Worm (Caenorhabditis elegans) whole organism, L3 larva: ENCODE measurements around the gene srr-10.

Experiments
- R02D3.7 ChIP-seq: fragments of 150-350 bp; optimal IDR thresholded peaks from 2 replicates; lab custom pipeline; 2014; ENCODE audit warnings: missing biosample characterization, missing genetic modification characterization
- aly-2 ChIP-seq: fragments of 150-350 bp; optimal IDR thresholded peaks from 2 replicates; lab custom pipeline; 2014; ENCODE audit warnings: missing biosample characterization, missing genetic modification characterization
- ceh-16 ChIP-seq: sonication (generic microtip); optimal IDR thresholded peaks from 2 replicates; lab custom pipeline; 2017; ENCODE audit warnings: missing biosample characterization, missing genetic modification characterization
- ceh-28 ChIP-seq: fragments of 150-350 bp; optimal IDR thresholded peaks from 2 replicates; lab custom pipeline; 2014; ENCODE audit warnings: missing biosample characterization, missing genetic modification reagents, missing genetic modification characterization
- daf-12 ChIP-seq: fragments of 150-350 bp; optimal IDR thresholded peaks from 2 replicates; lab custom pipeline; 2014; ENCODE audit warnings: missing biosample characterization, missing genetic modification reagents, missing genetic modification characterization
- egl-27 ChIP-seq: sonication (generic microtip); optimal IDR thresholded peaks from 4 replicates; lab custom pipeline; 2017; ENCODE audit warnings: missing biosample characterization, missing genetic modification reagents, missing genetic modification characterization
- elt-1 ChIP-seq: fragments of 150-350 bp; optimal IDR thresholded peaks from 2 replicates; lab custom pipeline; 2014; ENCODE audit warnings: missing biosample characterization, missing genetic modification characterization
- elt-3 ChIP-seq, 3 experiments: fragments of 150-350 bp in 1 of 3; sonication (generic microtip) in 2 of 3; optimal IDR thresholded peaks; 2 replicates in 2 of 3; 4 replicates in 1 of 3; lab custom pipeline; 2014 to 2017; ENCODE audit warnings: missing biosample characterization in 3 of 3, missing genetic modification characterization in 3 of 3
- eor-1 ChIP-seq, 2 experiments: fragments of 150-350 bp; optimal IDR thresholded peaks; 2 replicates each; lab custom pipeline; 2014 to 2018; ENCODE audit warnings: missing biosample characterization in 2 of 2, missing genetic modification characterization in 2 of 2
- fkh-2 ChIP-seq: fragments of 150-350 bp; optimal IDR thresholded peaks from 2 replicates; lab custom pipeline; 2014; ENCODE audit warnings: missing biosample characterization, missing genetic modification reagents, missing genetic modification characterization
- fos-1 ChIP-seq: fragments of 150-350 bp; optimal IDR thresholded peaks from 2 replicates; lab custom pipeline; 2014; ENCODE audit warnings: missing biosample characterization, missing genetic modification characterization
- hmg-11 ChIP-seq: sonication (generic microtip); optimal IDR thresholded peaks from 2 replicates; lab custom pipeline; 2016; ENCODE audit warnings: missing genetic modification characterization, missing compliant biosample characterization
- lin-15B ChIP-seq: fragments of 150-350 bp; optimal IDR thresholded peaks from 2 replicates; lab custom pipeline; 2014; ENCODE audit warnings: missing biosample characterization, missing genetic modification characterization
- lin-39 ChIP-seq: fragments of 150-350 bp; optimal IDR thresholded peaks from 2 replicates; lab custom pipeline; 2018; ENCODE audit warnings: missing biosample characterization, missing genetic modification reagents, missing genetic modification characterization
- nfya-1 ChIP-seq: sonication (generic microtip); optimal IDR thresholded peaks from 2 replicates; lab custom pipeline; 2017; ENCODE audit warnings: missing genetic modification characterization, mild to moderate bottlenecking, missing compliant biosample characterization, antibody characterized with exemption, moderate library complexity; ENCODE audit not compliant: insufficient read depth
- nhr-11 ChIP-seq: fragments of 150-350 bp; optimal IDR thresholded peaks from 2 replicates; lab custom pipeline; 2014; ENCODE audit warnings: missing biosample characterization, missing genetic modification characterization
- nhr-23 ChIP-seq: fragments of 150-350 bp; optimal IDR thresholded peaks from 2 replicates; lab custom pipeline; 2014; ENCODE audit warnings: missing biosample characterization, missing genetic modification reagents, missing genetic modification characterization
- nhr-237 ChIP-seq: fragments of 150-350 bp; optimal IDR thresholded peaks from 2 replicates; lab custom pipeline; 2014; ENCODE audit warnings: missing biosample characterization, missing genetic modification characterization
- nhr-25 ChIP-seq: sonication (generic microtip); optimal IDR thresholded peaks from 2 replicates; lab custom pipeline; 2017; ENCODE audit warnings: missing biosample characterization, missing genetic modification characterization
- nhr-28 ChIP-seq: fragments of 150-350 bp; optimal IDR thresholded peaks from 2 replicates; lab custom pipeline; 2014; ENCODE audit warnings: missing biosample characterization, missing genetic modification characterization
- nhr-67 ChIP-seq: fragments of 150-350 bp; optimal IDR thresholded peaks from 2 replicates; lab custom pipeline; 2014; ENCODE audit warnings: missing biosample characterization, missing genetic modification characterization
- nhr-76 ChIP-seq: fragments of 150-350 bp; sonication (generic microtip); optimal IDR thresholded peaks from 5 replicates; lab custom pipeline; 2014; ENCODE audit warnings: missing biosample characterization, missing genetic modification characterization
- nhr-77 ChIP-seq: fragments of 150-350 bp; optimal IDR thresholded peaks from 2 replicates; lab custom pipeline; 2014; ENCODE audit warnings: missing biosample characterization, missing genetic modification characterization
- pha-4 ChIP-seq: fragments of 150-350 bp; optimal IDR thresholded peaks from 2 replicates; lab custom pipeline; 2014; ENCODE audit warnings: missing biosample characterization, missing genetic modification reagents, missing genetic modification characterization
- skn-1 ChIP-seq: fragments of 150-350 bp; optimal IDR thresholded peaks from 2 replicates; lab custom pipeline; 2014; ENCODE audit warnings: missing biosample characterization, missing genetic modification characterization
- tbx-2 ChIP-seq: sonication (generic microtip); optimal IDR thresholded peaks from 2 replicates; lab custom pipeline; 2016; ENCODE audit warnings: mild to moderate bottlenecking, missing genetic modification characterization, missing compliant biosample characterization
- unc-39 ChIP-seq: sonication (generic microtip); optimal IDR thresholded peaks from 4 replicates; lab custom pipeline; 2017; ENCODE audit warnings: missing biosample characterization, missing genetic modification characterization
- unc-62 ChIP-seq: fragments of 150-350 bp; sonication (generic microtip); optimal IDR thresholded peaks from 4 replicates; lab custom pipeline; 2014; ENCODE audit warnings: missing biosample characterization, missing genetic modification reagents, missing genetic modification characterization
- zag-1 ChIP-seq: fragments of 150-350 bp; optimal IDR thresholded peaks from 2 replicates; lab custom pipeline; 2014; ENCODE audit warnings: missing biosample characterization, missing genetic modification characterization
- ztf-4 ChIP-seq: fragments of 150-350 bp; optimal IDR thresholded peaks from 2 replicates; lab custom pipeline; 2014; ENCODE audit warnings: missing biosample characterization, missing genetic modification characterization

Gene srr-10

DNA sequence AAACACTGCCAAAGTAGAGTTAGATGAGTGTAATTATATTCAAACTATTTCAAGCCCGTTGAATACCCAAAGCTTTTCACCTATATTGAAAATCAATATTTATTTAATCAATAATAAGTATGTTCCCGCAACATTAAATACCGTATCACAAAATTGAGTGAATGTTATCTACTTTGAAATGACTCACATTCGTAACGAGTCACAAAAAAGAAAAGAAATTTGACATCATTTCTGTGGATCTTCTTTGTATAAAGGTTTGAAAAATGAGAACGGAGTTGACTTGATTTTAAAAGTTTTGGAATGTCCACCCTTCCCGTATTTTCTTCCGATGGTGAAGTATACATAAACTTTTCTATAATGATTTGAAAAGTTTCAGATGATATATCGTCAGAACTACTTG lies at the start of gene srr-10:
Gene srr-10, plus strand, starts transcription at position 301 of the 400 bp plus-strand sequence.
- no peak for TF ChIP-seq R02D3.7 (tag; lab: Kevin White, UChicago)
- no peak for TF ChIP-seq tbx-2 (tag; lab: Kevin White, UChicago)
- no peak for TF ChIP-seq nhr-11
- TF ChIP-seq hmg-11 (tag; lab: Kevin White, UChicago) = no peak
- no peak for TF ChIP-seq nhr-28 (tag; lab: Kevin White, UChicago)
- TF ChIP-seq unc-62 (GFP tag; lab: Kevin White, UChicago) = no peak
- TF ChIP-seq skn-1 (tag; lab: Kevin White, UChicago) = no peak
- TF ChIP-seq lin-15B = no peak
- TF ChIP-seq daf-12 (tag; lab: Kevin White, UChicago) = no peak
- no peak for TF ChIP-seq elt-3 (tag; optimal IDR thresholded peaks at IDR 0.05; lab: Kevin White, UChicago)

- TF ChIP-seq nhr-67 (tag; lab: Kevin White, UChicago) (no peak), elt-1 (tag; lab: Kevin White, UChicago) (peak; percentile 97), nhr-25 (tag; lab: Kevin White, UChicago) (peak; percentile 80), nfya-1 (tag; lab: Kevin White, UChicago) (peak; percentile 46)
- TF ChIP-seq, all 47 proteins: peak for 3
Observed at ce11 chrV:7686189-7686588, 49.2 kb upstream of the srr-10 start, which contains the start of the genes nhr-94 and nhr-152. Gene nhr-94 (minus strand): TSS chrV:7686335. Gene nhr-152 (plus strand): TSS chrV:7686350.

ce11 chrV:7689888-7690287 lies 45.5 kb upstream of the srr-10 start, which contains the start of gene C12D5.9:
Gene C12D5.9 (minus strand): TSS chrV:7689988.
- TF ChIP-seq fkh-2 (tag; lab: Kevin White, UChicago) = no peak
- no peak for TF ChIP-seq eor-1 (tag; optimal IDR thresholded peaks at IDR 0.05; lab: Kevin White, UChicago)
- no peak for TF ChIP-seq pha-4 (tag; lab: Kevin White, UChicago)
- TF ChIP-seq nhr-237 (tag; lab: Kevin White, UChicago) = no peak
- TF ChIP-seq hmg-11 (tag; lab: Kevin White, UChicago) = no peak
- no peak for TF ChIP-seq nfya-1 (tag; lab: Kevin White, UChicago)
- TF ChIP-seq daf-12 (tag; lab: Kevin White, UChicago) = no peak
- no peak for TF ChIP-seq nhr-25 (tag; lab: Kevin White, UChicago)

DNA sequence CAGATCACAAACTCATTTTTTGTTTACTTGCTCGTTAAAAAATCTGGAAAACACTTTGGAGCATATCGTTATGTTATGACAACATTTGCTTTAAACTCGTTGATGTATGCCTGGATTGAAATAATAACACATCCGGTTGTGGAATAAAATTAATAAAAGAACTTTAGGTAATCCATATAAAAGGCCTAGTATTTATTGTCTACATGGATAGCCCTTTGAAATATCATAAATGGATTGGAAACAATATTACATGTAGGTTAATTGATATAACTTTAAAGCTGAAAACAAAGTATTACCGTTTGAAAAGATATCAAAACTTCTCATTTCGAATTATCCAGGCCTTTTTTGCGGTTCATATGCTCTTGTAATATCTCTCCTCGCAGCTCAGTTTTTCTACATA lies 44.8 kb upstream of the srr-10 start:
- TF ChIP-seq nhr-28 (tag; lab: Kevin White, UChicago) = no peak
- no peak for TF ChIP-seq nhr-67 (tag; lab: Kevin White, UChicago)
- no peak for TF ChIP-seq ztf-4 (tag; lab: Kevin White, UChicago)
- no peak for TF ChIP-seq elt-3 (tag; optimal IDR thresholded peaks at IDR 0.05; lab: Kevin White, UChicago)
- TF ChIP-seq skn-1 (tag; lab: Kevin White, UChicago) = no peak
- TF ChIP-seq ceh-28 (tag; lab: Kevin White, UChicago) = no peak
- TF ChIP-seq zag-1 (tag; lab: Kevin White, UChicago) = no peak
- TF ChIP-seq lin-39 (tag; lab: Kevin White, UChicago) = no peak
- TF ChIP-seq daf-12 (tag; lab: Kevin White, UChicago) = no peak
- TF ChIP-seq nhr-23 (tag; lab: Kevin White, UChicago) = no peak
- TF ChIP-seq eor-1 (tag; optimal IDR thresholded peaks at IDR 0.05; lab: Kevin White, UChicago) = no peak
- no peak for TF ChIP-seq unc-39 (tag; lab: Kevin White, UChicago)
- no peak for TF ChIP-seq egl-27 (tag; lab: Kevin White, UChicago)
- TF ChIP-seq nhr-77 (tag; lab: Kevin White, UChicago) = no peak
- no peak for TF ChIP-seq elt-1 (tag; lab: Kevin White, UChicago)
- TF ChIP-seq nhr-11 = no peak
- no peak for TF ChIP-seq fos-1 (tag; lab: Kevin White, UChicago)
- TF ChIP-seq, all 47 proteins: peak for 0

DNA sequence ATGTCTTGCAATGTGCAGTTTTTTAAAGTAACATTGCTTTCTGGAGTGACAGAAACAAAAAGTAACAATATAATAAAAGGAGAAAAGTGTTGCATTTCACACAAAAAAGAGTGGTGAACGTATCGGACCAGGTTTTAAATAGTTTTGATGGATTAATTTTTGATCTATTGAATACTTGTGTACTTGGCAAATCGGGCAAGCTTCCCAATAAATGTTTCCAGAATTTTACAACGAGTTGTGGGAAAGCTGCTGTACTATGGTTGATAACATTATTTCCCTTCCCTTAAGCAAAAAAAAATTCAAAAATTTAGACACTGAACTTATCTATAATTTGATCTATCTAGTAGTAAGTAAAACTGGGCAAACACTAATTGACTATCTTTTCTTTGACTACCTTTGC lies 42.0 kb upstream of the srr-10 start, which contains the start of gene C12D5.10:
Gene C12D5.10, minus strand, starts transcription at position 101 of the 400 bp plus-strand sequence.
- no peak for TF ChIP-seq R02D3.7 (tag; lab: Kevin White, UChicago)
- TF ChIP-seq, all 47 proteins: peak for 0

ce11 chrV:7696842-7697241 lies 38.6 kb upstream of the srr-10 start, which contains the start of gene ZK105.3:
Gene ZK105.3 (plus strand): TSS chrV:7697142.
- TF ChIP-seq nhr-23 (tag; lab: Kevin White, UChicago) = no peak
- no peak for TF ChIP-seq unc-39 (tag; lab: Kevin White, UChicago)
- TF ChIP-seq ceh-16 = no peak
- no peak for TF ChIP-seq elt-1 (tag; lab: Kevin White, UChicago)
- no peak for TF ChIP-seq fkh-2 (tag; lab: Kevin White, UChicago)
- no peak for TF ChIP-seq nhr-28 (tag; lab: Kevin White, UChicago)
- no peak for TF ChIP-seq ztf-4 (tag; lab: Kevin White, UChicago)
- no peak for TF ChIP-seq nhr-25 (tag; lab: Kevin White, UChicago)
- no peak for TF ChIP-seq nhr-237 (tag; lab: Kevin White, UChicago)
- TF ChIP-seq zag-1 (tag; lab: Kevin White, UChicago) = no peak
- no peak for TF ChIP-seq lin-15B
- no peak for TF ChIP-seq nhr-76 (tag; lab: Kevin White, UChicago)
- no peak for TF ChIP-seq eor-1 (tag; optimal IDR thresholded peaks at IDR 0.05; lab: Kevin White, UChicago)
- TF ChIP-seq aly-2 (tag; lab: Kevin White, UChicago) = no peak
- TF ChIP-seq nhr-77 (tag; lab: Kevin White, UChicago) = no peak
- no peak for TF ChIP-seq pha-4 (tag; lab: Kevin White, UChicago)
